Worm (Caenorhabditis elegans): Measurements from ENCODE around the gene sru-7.

ce11 chrIV:8506034-8506433 lies 13.7 kb downstream of the sru-7 start:
- TF ChIP-seq ets-7 (tag; optimal IDR thresholded peaks at IDR 0.05) (no peak), hnd-1 (tag; optimal IDR thresholded peaks at IDR 0.05) (no peak), pes-1 (GFP tag; IDR thresholded peaks at IDR 0.05) (no peak), sea-1 (GFP tag; conservative IDR thresholded peaks at IDR 0.05) (no peak), B0310.2 (tag; optimal IDR thresholded peaks at IDR 0.05) (no peak), ama-1 (optimal IDR thresholded peaks at IDR 0.05) (no peak), F13C5.2 (tag; optimal IDR thresholded peaks at IDR 0.05) (no peak), hmg-4 (GFP tag; optimal IDR thresholded peaks at IDR 0.05) (no peak), tbx-37 (GFP tag; conservative IDR thresholded peaks at IDR 0.05) (no peak), flt-1 (GFP tag; IDR thresholded peaks at IDR 0.05) (no peak), ceh-36 (tag; optimal IDR thresholded peaks at IDR 0.05) (no peak), aly-1 (tag; optimal IDR thresholded peaks at IDR 0.05) (no peak), tra-4 (tag; optimal IDR thresholded peaks at IDR 0.05) (no peak), hmbx-1 (tag; optimal IDR thresholded peaks at IDR 0.05) (no peak)
